Worm (Caenorhabditis elegans): Measurements from ENCODE around the gene ttr-34.

The ttr-34 gene

ce11 chrX:13104966-13105365 is 34.6 kb upstream of the ttr-34 start, which contains the start of gene F17H10.1 (continued):
- peak; percentile 51 for TF ChIP-seq skn-1 (tag; optimal IDR thresholded peaks at IDR 0.05)
- TF ChIP-seq unc-39 (tag; optimal IDR thresholded peaks at IDR 0.05) = no peak
- TF ChIP-seq blmp-1 (tag; optimal IDR thresholded peaks at IDR 0.05; ENCODE audit: insufficient read depth) = peak; percentile 76
- TF ChIP-seq ama-1 (optimal IDR thresholded peaks at IDR 0.05) = no peak
- TF ChIP-seq mbf-1 (tag; optimal IDR thresholded peaks at IDR 0.05) = no peak
- TF ChIP-seq lin-11 (tag; optimal IDR thresholded peaks at IDR 0.05) = peak; percentile 48
- TF ChIP-seq ztf-11 (tag; optimal IDR thresholded peaks at IDR 0.05) = no peak
- TF ChIP-seq nhr-11 (tag; optimal IDR thresholded peaks at IDR 0.05) = no peak
- TF ChIP-seq nhr-129 (tag; optimal IDR thresholded peaks at IDR 0.05) = peak; percentile 75
- no peak for TF ChIP-seq ZK546.5 (tag; optimal IDR thresholded peaks at IDR 0.05)
- peak; percentile 6 for TF ChIP-seq egl-27 (tag; optimal IDR thresholded peaks at IDR 0.05)
- no peak for TF ChIP-seq zag-1 (tag; optimal IDR thresholded peaks at IDR 0.05)
- no peak for TF ChIP-seq sem-4 (tag; optimal IDR thresholded peaks at IDR 0.05)
- TF ChIP-seq lin-13 (GFP tag; optimal IDR thresholded peaks at IDR 0.05) = peak; percentile 60
- TF ChIP-seq nhr-77 (tag; optimal IDR thresholded peaks at IDR 0.05) = no peak
- no peak for TF ChIP-seq nhr-6 (tag; optimal IDR thresholded peaks at IDR 0.05)
- TF ChIP-seq nhr-237 (tag; optimal IDR thresholded peaks at IDR 0.05) = no peak
- no peak for TF ChIP-seq alr-1 (tag; optimal IDR thresholded peaks at IDR 0.05)
- no peak for TF ChIP-seq aly-2 (tag; optimal IDR thresholded peaks at IDR 0.05)
- no peak for TF ChIP-seq ceh-16 (tag; optimal IDR thresholded peaks at IDR 0.05)

ce11 chrX:13106177-13106761 is 33.3 kb upstream of the ttr-34 start:
- TF ChIP-seq nhr-6 (tag; optimal IDR thresholded peaks at IDR 0.05) = no peak
- TF ChIP-seq sem-4 (tag; optimal IDR thresholded peaks at IDR 0.05) = no peak
- peak; percentile 25 for TF ChIP-seq fos-1 (tag; optimal IDR thresholded peaks at IDR 0.05)
- no peak for TF ChIP-seq unc-62 (GFP tag; optimal IDR thresholded peaks at IDR 0.05)
- no peak for TF ChIP-seq alr-1 (tag; optimal IDR thresholded peaks at IDR 0.05)
- no peak for TF ChIP-seq nhr-237 (tag; optimal IDR thresholded peaks at IDR 0.05)
- peak; percentile 7 for TF ChIP-seq sma-9 (GFP tag; optimal IDR thresholded peaks at IDR 0.05)
- no peak for TF ChIP-seq sma-9 (tag; optimal IDR thresholded peaks at IDR 0.05)
- TF ChIP-seq dmd-4 (tag; optimal IDR thresholded peaks at IDR 0.05) = no peak
- no peak for TF ChIP-seq nhr-77 (tag; optimal IDR thresholded peaks at IDR 0.05)
- TF ChIP-seq nhr-10 (tag; optimal IDR thresholded peaks at IDR 0.05) = no peak
- TF ChIP-seq lsy-2 (tag; optimal IDR thresholded peaks at IDR 0.05) = peak in 1 of 2 experiments; percentile 43
- no peak for TF ChIP-seq snpc-4 (tag; optimal IDR thresholded peaks at IDR 0.05)
- TF ChIP-seq sma-3 (GFP tag; optimal IDR thresholded peaks at IDR 0.05) = no peak
- no peak for TF ChIP-seq Y55F3AM.14 (GFP tag; optimal IDR thresholded peaks at IDR 0.05)
- TF ChIP-seq C34F6.9 (tag; optimal IDR thresholded peaks at IDR 0.05) = no peak
- TF ChIP-seq mbf-1 (tag; optimal IDR thresholded peaks at IDR 0.05) = no peak
- no peak for TF ChIP-seq nhr-21 (tag; optimal IDR thresholded peaks at IDR 0.05)
- TF ChIP-seq crh-2 (tag; optimal IDR thresholded peaks at IDR 0.05) = peak; percentile 12
- TF ChIP-seq nhr-129 (tag; optimal IDR thresholded peaks at IDR 0.05) = peak; percentile 69

ce11 chrX:13108664-13109063 is 30.9 kb upstream of the ttr-34 start:
- TF ChIP-seq nhr-10 (tag; optimal IDR thresholded peaks at IDR 0.05) (no peak), fos-1 (tag; optimal IDR thresholded peaks at IDR 0.05) (no peak), nhr-6 (tag; optimal IDR thresholded peaks at IDR 0.05) (no peak), ztf-4 (tag; optimal IDR thresholded peaks at IDR 0.05) (peak; percentile 47), elt-1 (tag; optimal IDR thresholded peaks at IDR 0.05) (no peak), ama-1 (optimal IDR thresholded peaks at IDR 0.05) (peak; percentile 36), nhr-12 (tag; optimal IDR thresholded peaks at IDR 0.05) (no peak), crh-2 (tag; optimal IDR thresholded peaks at IDR 0.05) (peak; percentile 38), nhr-23 (tag; optimal IDR thresholded peaks at IDR 0.05) (no peak), sma-3 (GFP tag; optimal IDR thresholded peaks at IDR 0.05) (no peak)

- TF ChIP-seq ztf-11 (tag; optimal IDR thresholded peaks at IDR 0.05) = no peak
Measured at ce11 chrX:13110004-13110403, 29.6 kb upstream of the ttr-34 start.

Data from whole organism, L2 larva.